Worm (Caenorhabditis elegans) whole organism, young adult: ENCODE data around the gene T04C10.3.

Source experiments
- B0336.3 ChIP-seq: fragments of 200-800 bp; sonication (Bioruptor generic); IDR thresholded peaks from 2 replicates; pipeline ENCODE4 v1.3.6; 2022; ENCODE audit warnings: missing genetic modification characterization, missing compliant biosample characterization
- C06A6.2 ChIP-seq: fragments of 200-800 bp; sonication (Bioruptor generic); conservative IDR thresholded peaks from 2 replicates; pipeline ENCODE4 v1.3.6; 2022; ENCODE audit warnings: missing genetic modification characterization, missing compliant biosample characterization
- F33H1.4 ChIP-seq: fragments of 200-800 bp; sonication (Bioruptor generic); IDR thresholded peaks from 2 replicates; pipeline ENCODE4 v1.3.6; 2022; ENCODE audit warnings: missing genetic modification reagents, missing genetic modification characterization, missing compliant biosample characterization
- F52B5.7 ChIP-seq: sonication (generic microtip); optimal IDR thresholded peaks from 2 replicates; lab custom pipeline; 2016; ENCODE audit warnings: mild to moderate bottlenecking, missing genetic modification characterization, missing compliant biosample characterization
- K11D2.4 ChIP-seq: fragments of 200-800 bp; sonication (Bioruptor generic); IDR thresholded peaks from 2 replicates; pipeline ENCODE4 v1.3.6; 2022; ENCODE audit warnings: missing genetic modification reagents, missing genetic modification characterization, missing compliant biosample characterization
- Y53G8AR.9 ChIP-seq: fragments of 200-800 bp; sonication (Bioruptor generic); conservative IDR thresholded peaks from 2 replicates; pipeline ENCODE4 v1.3.6; 2022; ENCODE audit warnings: missing genetic modification reagents, missing genetic modification characterization, missing compliant biosample characterization
- Y56A3A.18 ChIP-seq: fragments of 200-800 bp; sonication (Bioruptor generic); IDR thresholded peaks from 2 replicates; pipeline ENCODE4 v1.3.6; 2022; ENCODE audit warnings: missing genetic modification reagents, missing genetic modification characterization, missing compliant biosample characterization
- ZK185.1 ChIP-seq: sonication (generic microtip); optimal IDR thresholded peaks from 2 replicates; lab custom pipeline; 2016; ENCODE audit warnings: mild to moderate bottlenecking, missing genetic modification characterization, missing compliant biosample characterization; ENCODE audit not compliant: poor library complexity, severe bottlenecking
- akir-1 ChIP-seq: fragments of 200-800 bp; sonication (Bioruptor generic); optimal IDR thresholded peaks from 2 replicates; lab custom pipeline; 2018; ENCODE audit warnings: mild to moderate bottlenecking, missing genetic modification characterization, moderate library complexity, missing compliant biosample characterization
- aptf-2 ChIP-seq: fragments of 200-800 bp; sonication (Bioruptor generic); conservative IDR thresholded peaks from 2 replicates; pipeline ENCODE4 v1.3.6; 2022; ENCODE audit warnings: missing genetic modification reagents, missing genetic modification characterization, missing compliant biosample characterization
- aptf-3 ChIP-seq: fragments of 200-800 bp; sonication (Bioruptor generic); IDR thresholded peaks from 2 replicates; pipeline ENCODE4 v1.3.6; 2022; ENCODE audit warnings: missing genetic modification characterization, missing compliant biosample characterization
- atf-7 ChIP-seq: sonication (generic microtip); optimal IDR thresholded peaks from 2 replicates; lab custom pipeline; 2017; ENCODE audit warnings: mild to moderate bottlenecking, missing genetic modification characterization, missing compliant biosample characterization
- attf-5 ChIP-seq: fragments of 200-800 bp; sonication (Bioruptor generic); optimal IDR thresholded peaks from 2 replicates; lab custom pipeline; 2018; ENCODE audit warnings: mild to moderate bottlenecking, missing genetic modification characterization, missing compliant biosample characterization
- bed-2 ChIP-seq: fragments of 200-800 bp; sonication (Bioruptor generic); IDR thresholded peaks from 2 replicates; pipeline ENCODE4 v1.3.6; 2022; ENCODE audit warnings: missing genetic modification reagents, missing genetic modification characterization, missing compliant biosample characterization
- cebp-1 ChIP-seq, 2 experiments: fragments of 200-800 bp in 1 of 2; sonication (Bioruptor generic) in 1 of 2; sonication (generic microtip) in 1 of 2; IDR thresholded peaks in 1 of 2; optimal IDR thresholded peaks in 1 of 2; 2 replicates each; pipeline versions ENCODE4 v1.3.6 to Lab custom; 2017 to 2022; ENCODE audit warnings: missing compliant biosample characterization in 2 of 2, missing genetic modification characterization in 2 of 2, mild to moderate bottlenecking in 1 of 2, missing genetic modification reagents in 1 of 2, moderate library complexity in 1 of 2
- cebp-2 ChIP-seq: fragments of 200-800 bp; sonication (Bioruptor generic); IDR thresholded peaks from 2 replicates; pipeline ENCODE4 v1.3.6; 2022; ENCODE audit warnings: missing genetic modification characterization, missing compliant biosample characterization
- ceh-100 ChIP-seq: fragments of 200-800 bp; sonication (Bioruptor generic); IDR thresholded peaks from 2 replicates; pipeline ENCODE4 v1.3.6; 2022; ENCODE audit warnings: missing genetic modification reagents, missing genetic modification characterization, missing compliant biosample characterization
- ceh-27 ChIP-seq: fragments of 200-800 bp; sonication (Bioruptor generic); optimal IDR thresholded peaks from 2 replicates; lab custom pipeline; 2018; ENCODE audit warnings: mild to moderate bottlenecking, missing genetic modification characterization, moderate library complexity, missing compliant biosample characterization
- chd-7 ChIP-seq: sonication (generic microtip); optimal IDR thresholded peaks from 2 replicates; lab custom pipeline; 2016; ENCODE audit warnings: mild to moderate bottlenecking, missing genetic modification characterization, moderate library complexity, missing compliant biosample characterization
- dox-1 ChIP-seq: fragments of 200-800 bp; sonication (Bioruptor generic); IDR thresholded peaks from 2 replicates; pipeline ENCODE4 v1.3.6; 2022; ENCODE audit warnings: missing genetic modification reagents, missing genetic modification characterization, missing compliant biosample characterization
- dpff-1 ChIP-seq: sonication (generic microtip); optimal IDR thresholded peaks from 2 replicates; lab custom pipeline; 2017; ENCODE audit warnings: mild to moderate bottlenecking, missing genetic modification characterization, missing compliant biosample characterization
- ekl-4 ChIP-seq: fragments of 200-800 bp; sonication (Bioruptor generic); IDR thresholded peaks from 2 replicates; pipeline ENCODE4 v1.3.6; 2022; ENCODE audit warnings: missing genetic modification reagents, missing genetic modification characterization, missing compliant biosample characterization
- gei-17 ChIP-seq: fragments of 200-800 bp; sonication (Bioruptor generic); optimal IDR thresholded peaks from 2 replicates; lab custom pipeline; 2018; ENCODE audit warnings: mild to moderate bottlenecking, missing genetic modification characterization, missing compliant biosample characterization
- lag-1 ChIP-seq: fragments of 200-800 bp; sonication (Bioruptor generic); IDR thresholded peaks from 2 replicates; pipeline ENCODE4 v1.3.6; 2022; ENCODE audit warnings: missing genetic modification reagents, missing genetic modification characterization, missing compliant biosample characterization
- let-526 ChIP-seq: fragments of 200-800 bp; sonication (Bioruptor generic); IDR thresholded peaks from 2 replicates; pipeline ENCODE4 v1.3.6; 2022; ENCODE audit warnings: missing genetic modification reagents, missing genetic modification characterization, missing compliant biosample characterization
- let-607 ChIP-seq, 2 experiments: fragments of 200-800 bp in 1 of 2; sonication (Bioruptor generic) in 1 of 2; sonication (generic microtip) in 1 of 2; optimal IDR thresholded peaks; 2 replicates each; lab custom pipeline; 2016 to 2018; ENCODE audit warnings: mild to moderate bottlenecking in 2 of 2, missing compliant biosample characterization in 2 of 2, missing genetic modification characterization in 2 of 2, moderate library complexity in 2 of 2, missing genotype in 1 of 2
- lin-40 ChIP-seq: sonication (generic microtip); optimal IDR thresholded peaks from 2 replicates; lab custom pipeline; 2016; ENCODE audit warnings: missing genetic modification characterization, mild to moderate bottlenecking, missing compliant biosample characterization, missing genotype, missing genetic modification reagents
- lir-1 ChIP-seq: fragments of 200-800 bp; sonication (Bioruptor generic); conservative IDR thresholded peaks from 2 replicates; pipeline ENCODE4 v1.3.6; 2022; ENCODE audit warnings: missing genetic modification reagents, missing genetic modification characterization, missing compliant biosample characterization
- madf-10 ChIP-seq: sonication (generic microtip); optimal IDR thresholded peaks from 2 replicates; lab custom pipeline; 2016; ENCODE audit warnings: mild to moderate bottlenecking, missing genetic modification characterization, missing compliant biosample characterization
- madf-6 ChIP-seq: fragments of 200-800 bp; sonication (Bioruptor generic); IDR thresholded peaks from 2 replicates; pipeline ENCODE4 v1.3.6; 2022; ENCODE audit warnings: missing genetic modification reagents, missing genetic modification characterization, missing compliant biosample characterization
- mcd-1 ChIP-seq: fragments of 200-800 bp; sonication (Bioruptor generic); IDR thresholded peaks from 2 replicates; pipeline ENCODE4 v1.3.6; 2022; ENCODE audit warnings: missing genetic modification reagents, missing genetic modification characterization, missing compliant biosample characterization
- mel-28 ChIP-seq: sonication (generic microtip); optimal IDR thresholded peaks from 2 replicates; lab custom pipeline; 2016; ENCODE audit warnings: borderline replicate concordance, mild to moderate bottlenecking, missing genetic modification characterization, missing compliant biosample characterization
- nfyb-1 ChIP-seq: fragments of 200-800 bp; sonication (Bioruptor generic); IDR thresholded peaks from 2 replicates; pipeline ENCODE4 v1.3.6; 2022; ENCODE audit warnings: missing genetic modification reagents, missing genetic modification characterization, missing compliant biosample characterization
- nhr-120 ChIP-seq: fragments of 200-800 bp; sonication (Bioruptor generic); IDR thresholded peaks from 2 replicates; pipeline ENCODE4 v1.3.6; 2022; ENCODE audit warnings: missing genetic modification characterization, missing compliant biosample characterization
- nhr-80 ChIP-seq: sonication (generic microtip); optimal IDR thresholded peaks from 2 replicates; lab custom pipeline; 2016; ENCODE audit warnings: missing genetic modification characterization, missing compliant biosample characterization
- pbrm-1 ChIP-seq: fragments of 200-800 bp; sonication (Bioruptor generic); IDR thresholded peaks from 2 replicates; pipeline ENCODE4 v1.3.6; 2022; ENCODE audit warnings: missing genetic modification reagents, missing genetic modification characterization, missing compliant biosample characterization
- rpc-1 ChIP-seq, 2 experiments: fragments of 150-350 bp in 1 of 2; sonication (generic microtip) in 1 of 2; optimal IDR thresholded peaks; 2 replicates each; lab custom pipeline; 2014 to 2018; ENCODE audit warnings: missing biosample characterization in 1 of 2, missing genetic modification characterization in 1 of 2, missing genetic modification reagents in 1 of 2, missing genotype in 1 of 2
- snpc-1.3 ChIP-seq: sonication (generic microtip); optimal IDR thresholded peaks from 2 replicates; lab custom pipeline; 2017; ENCODE audit warnings: missing genetic modification characterization, mild to moderate bottlenecking, missing compliant biosample characterization, antibody characterized with exemption, moderate library complexity, missing genotype, missing genetic modification reagents; ENCODE audit not compliant: insufficient read depth
- snpc-4 ChIP-seq, 5 experiments: fragments of 150-350 bp in 1 of 5; sonication (generic microtip) in 4 of 5; optimal IDR thresholded peaks; 2 replicates each; lab custom pipeline; 2014 to 2018; ENCODE audit warnings: missing genetic modification characterization in 5 of 5, missing biosample characterization in 3 of 5, antibody characterized with exemption in 2 of 5, mild to moderate bottlenecking in 2 of 5, missing compliant biosample characterization in 2 of 5, missing genotype in 2 of 5, moderate library complexity in 2 of 5, missing genetic modification reagents in 1 of 5
- sptf-2 ChIP-seq: fragments of 200-800 bp; sonication (Bioruptor generic); optimal IDR thresholded peaks from 2 replicates; lab custom pipeline; 2018; ENCODE audit warnings: mild to moderate bottlenecking, missing genetic modification characterization, missing compliant biosample characterization
- tlf-1 ChIP-seq: fragments of 200-800 bp; sonication (Bioruptor generic); optimal IDR thresholded peaks from 2 replicates; lab custom pipeline; 2018; ENCODE audit warnings: mild to moderate bottlenecking, missing genetic modification characterization, missing compliant biosample characterization
- ztf-18 ChIP-seq: sonication (generic microtip); optimal IDR thresholded peaks from 2 replicates; lab custom pipeline; 2016; ENCODE audit warnings: missing genotype, mild to moderate bottlenecking, missing genetic modification characterization, missing compliant biosample characterization
- ztf-26 ChIP-seq: sonication (generic microtip); optimal IDR thresholded peaks from 2 replicates; lab custom pipeline; 2017; ENCODE audit warnings: missing genetic modification characterization, missing compliant biosample characterization

T04C10.3 gene

DNA sequence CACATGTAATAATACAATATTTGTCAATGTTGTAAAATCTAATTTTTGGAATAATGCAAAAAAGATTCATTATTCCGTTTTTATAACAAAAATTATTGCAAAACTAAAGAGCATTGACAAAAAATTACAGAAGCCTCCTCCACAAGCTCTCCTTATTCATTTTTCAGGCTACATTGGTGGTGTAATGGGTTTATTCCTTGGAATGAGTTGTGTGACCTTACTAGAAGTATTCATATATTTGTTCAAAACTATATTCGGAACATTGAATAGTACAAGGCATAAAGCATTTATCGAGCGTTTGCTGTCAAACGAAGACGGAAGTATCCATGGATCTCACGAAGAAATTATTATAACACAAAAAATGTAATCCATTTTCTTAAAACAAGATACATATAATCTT, 39.7 kb downstream of the T04C10.3 start:
- TF ChIP-seq ceh-27 (GFP tag; lab: Kevin White, UChicago) (no peak), cebp-1 (GFP tag; IDR thresholded peaks at IDR 0.05; lab: Robert Waterston, UW) (no peak), cebp-1 (tag; optimal IDR thresholded peaks at IDR 0.05; lab: Kevin White, UChicago) (no peak), ceh-100 (GFP tag; lab: Robert Waterston, UW) (no peak), F33H1.4 (GFP tag; lab: Robert Waterston, UW) (no peak), ZK185.1 (tag; lab: Kevin White, UChicago) (no peak), mcd-1 (GFP tag; lab: Robert Waterston, UW) (no peak), bed-2 (no peak), chd-7 (tag; lab: Kevin White, UChicago) (no peak), lag-1 (no peak), akir-1 (GFP tag; lab: Kevin White, UChicago) (no peak), nhr-120 (GFP tag; lab: Robert Waterston, UW) (no peak), aptf-3 (GFP tag; lab: Robert Waterston, UW) (no peak), F52B5.7 (tag; lab: Kevin White, UChicago) (no peak), nfyb-1 (no peak), rpc-1 (optimal IDR thresholded peaks at IDR 0.05; lab: Kevin White, UChicago) (no peak), rpc-1 (tag; optimal IDR thresholded peaks at IDR 0.05; lab: Kevin White, UChicago) (no peak)

DNA sequence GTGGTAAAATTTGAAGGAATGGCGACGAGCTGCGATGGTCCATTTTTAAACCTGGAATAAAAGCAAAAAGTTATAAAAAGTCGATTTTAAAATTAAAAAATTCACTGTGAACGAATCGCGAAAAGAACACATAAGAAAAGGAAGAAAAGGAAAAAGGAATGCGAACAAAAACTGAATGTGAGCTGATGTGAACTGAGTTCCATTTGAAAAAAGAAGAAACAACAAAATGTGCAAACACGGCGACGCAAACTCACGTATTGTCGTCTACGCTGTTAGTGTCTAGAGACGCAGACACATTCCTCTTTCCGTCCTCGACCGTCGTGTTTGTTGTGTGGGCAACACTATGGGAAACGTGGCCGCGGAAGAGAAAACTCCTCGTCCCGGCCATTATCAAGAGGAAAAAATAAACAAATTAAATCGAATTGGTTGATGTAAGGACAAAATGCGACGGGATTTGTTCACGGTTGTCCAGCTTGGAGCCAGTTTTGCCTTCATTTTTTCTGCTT, 41.6 kb downstream of the T04C10.3 start, which contains the start of the genes C27C12.1 and C27C12.4:
Gene C27C12.1, minus strand, starts transcription at position 51 of the 506 bp plus-strand sequence.
Gene C27C12.4, plus strand, starts transcription at position 375 of the 506 bp plus-strand sequence.
- TF ChIP-seq snpc-1.3 (tag; lab: Kevin White, UChicago) (peak; percentile 0), madf-10 (tag; lab: Kevin White, UChicago) (peak; percentile 37), C06A6.2 (GFP tag; lab: Robert Waterston, UW) (peak; percentile 35; the same call in 1 of the 2 replicates), let-607 (tag; optimal IDR thresholded peaks at IDR 0.05; lab: Kevin White, UChicago) (peak; percentile 9 to 48), akir-1 (GFP tag; lab: Kevin White, UChicago) (no peak), madf-6 (GFP tag; lab: Robert Waterston, UW) (no peak), mel-28 (tag; lab: Kevin White, UChicago) (no peak), ztf-26 (tag; lab: Kevin White, UChicago) (peak; percentile 38), Y56A3A.18 (GFP tag; lab: Robert Waterston, UW) (0 out of 2 replicates have a peak, but pooled peaks have one; percentile 33), lir-1 (GFP tag; lab: Robert Waterston, UW) (0 out of 2 replicates have a peak, but pooled peaks have one; percentile 44), dpff-1 (tag; lab: Kevin White, UChicago) (no peak), Y53G8AR.9 (GFP tag; lab: Robert Waterston, UW) (0 out of 2 replicates have a peak, but pooled peaks have one; percentile 59), B0336.3 (GFP tag; lab: Robert Waterston, UW) (peak; percentile 50; the same call in 1 of the 2 replicates), tlf-1 (GFP tag; lab: Kevin White, UChicago) (peak; percentile 10), let-526 (GFP tag; lab: Robert Waterston, UW) (no peak), K11D2.4 (GFP tag; lab: Robert Waterston, UW) (peak; percentile 80), cebp-2 (no peak), ekl-4 (GFP tag; lab: Robert Waterston, UW) (peak; percentile 57; the same call in 1 of the 2 replicates), nfyb-1 (peak; percentile 57; the same call in 1 of the 2 replicates), gei-17 (peak; percentile 15), aptf-2 (GFP tag; lab: Robert Waterston, UW) (no peak), sptf-2 (GFP tag; lab: Kevin White, UChicago) (no peak), bed-2 (0 out of 2 replicates have a peak, but pooled peaks have one; percentile 21), attf-5 (GFP tag; lab: Kevin White, UChicago) (peak; percentile 81), ceh-27 (GFP tag; lab: Kevin White, UChicago) (peak; percentile 80), chd-7 (tag; lab: Kevin White, UChicago) (peak; percentile 41), dox-1 (GFP tag; lab: Robert Waterston, UW) (peak; percentile 77), nhr-80 (tag; lab: Kevin White, UChicago) (peak; percentile 83), lag-1 (no peak), ZK185.1 (tag; lab: Kevin White, UChicago) (peak; percentile 90), mcd-1 (GFP tag; lab: Robert Waterston, UW) (peak; percentile 62), pbrm-1 (GFP tag; lab: Robert Waterston, UW) (peak; percentile 67; the same call in 1 of the 2 replicates), ztf-18 (tag; lab: Kevin White, UChicago) (peak; percentile 31), snpc-4 (GFP tag; optimal IDR thresholded peaks at IDR 0.05; lab: Kevin White, UChicago) (peak; percentile 21), snpc-4 (tag; optimal IDR thresholded peaks at IDR 0.05; lab: Kevin White, UChicago) (peak in 2 of 4 experiments; percentile 67 to 75), atf-7 (tag; lab: Kevin White, UChicago) (peak; percentile 26), lin-40 (tag; lab: Kevin White, UChicago) (peak; percentile 85)
